Worm (Caenorhabditis elegans): ENCODE data around the gene F56D2.5.

Gene F56D2.5

DNA sequence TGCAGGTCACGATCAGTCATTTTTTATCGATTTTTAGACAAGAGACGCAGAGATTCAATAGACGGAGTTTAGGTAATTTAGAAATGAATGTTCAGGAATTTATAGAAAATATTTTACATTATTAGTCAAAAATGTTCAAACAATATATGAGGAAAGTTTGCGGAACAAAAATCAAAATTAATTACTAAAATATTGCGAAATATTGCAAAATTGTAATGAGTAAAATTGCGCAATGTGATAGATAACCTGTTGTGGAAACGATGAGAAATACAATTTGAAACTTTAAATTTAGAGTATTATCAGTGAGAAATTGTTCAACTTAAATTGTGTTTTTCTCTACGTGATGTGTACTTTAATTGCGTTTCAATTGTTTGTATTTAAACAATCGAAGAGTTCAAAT lies at the start of gene F56D2.5:
Gene F56D2.5, minus strand, starts transcription at position 371 of the 400 bp plus-strand sequence.
- TF ChIP-seq lin-26 (GFP tag; IDR thresholded peaks at IDR 0.05) (no peak), cebp-1 (GFP tag; IDR thresholded peaks at IDR 0.05) (peak; percentile 93), cebp-1 (tag; optimal IDR thresholded peaks at IDR 0.05) (peak; percentile 97)

DNA sequence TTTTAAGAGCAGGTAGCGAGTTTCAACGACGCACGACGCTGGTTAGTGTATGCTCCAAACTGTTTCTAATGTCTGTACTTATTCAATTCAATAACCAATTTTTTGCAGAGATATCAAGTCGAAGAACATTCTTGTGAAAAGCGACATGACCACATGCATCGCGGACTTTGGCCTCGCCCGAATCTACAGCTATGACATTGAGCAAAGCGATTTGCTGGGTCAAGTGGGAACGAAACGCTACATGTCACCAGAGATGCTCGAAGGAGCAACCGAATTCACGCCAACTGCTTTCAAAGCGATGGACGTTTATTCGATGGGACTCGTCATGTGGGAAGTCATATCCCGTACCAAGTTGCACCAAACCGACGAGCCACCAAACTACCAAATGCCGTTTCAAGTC lies 49.1 kb upstream of the F56D2.5 start:
- no peak for TF ChIP-seq Y53G8AR.9 (GFP tag; conservative IDR thresholded peaks at IDR 0.05)

DNA sequence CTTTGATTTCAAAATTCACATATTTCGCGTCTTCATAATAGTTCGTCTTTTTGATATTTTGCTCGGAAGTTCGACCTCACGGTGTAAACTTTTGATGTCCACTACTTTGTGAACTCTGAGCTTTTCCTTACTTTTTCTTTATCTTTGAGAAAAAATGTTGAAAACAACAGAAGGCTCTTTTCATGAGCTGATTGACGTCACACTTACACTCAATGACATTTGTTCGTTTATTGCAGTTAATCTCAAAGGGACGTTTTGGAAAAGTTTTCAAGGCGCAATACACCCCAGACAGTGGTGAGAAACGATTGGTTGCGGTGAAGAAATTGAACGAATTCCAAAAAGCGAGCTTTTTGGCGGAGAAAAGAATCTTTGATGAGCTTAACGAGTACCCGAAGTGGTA lies 48.0 kb upstream of the F56D2.5 start:
- TF ChIP-seq ceh-40 (GFP tag; IDR thresholded peaks at IDR 0.05) (no peak), nfya-2 (GFP tag; IDR thresholded peaks at IDR 0.05) (no peak), Y95B8A.8 (GFP tag; IDR thresholded peaks at IDR 0.05) (no peak), F57A8.1 (GFP tag; optimal IDR thresholded peaks at IDR 0.05) (no peak), T07F8.4 (tag; optimal IDR thresholded peaks at IDR 0.05) (no peak)

DNA sequence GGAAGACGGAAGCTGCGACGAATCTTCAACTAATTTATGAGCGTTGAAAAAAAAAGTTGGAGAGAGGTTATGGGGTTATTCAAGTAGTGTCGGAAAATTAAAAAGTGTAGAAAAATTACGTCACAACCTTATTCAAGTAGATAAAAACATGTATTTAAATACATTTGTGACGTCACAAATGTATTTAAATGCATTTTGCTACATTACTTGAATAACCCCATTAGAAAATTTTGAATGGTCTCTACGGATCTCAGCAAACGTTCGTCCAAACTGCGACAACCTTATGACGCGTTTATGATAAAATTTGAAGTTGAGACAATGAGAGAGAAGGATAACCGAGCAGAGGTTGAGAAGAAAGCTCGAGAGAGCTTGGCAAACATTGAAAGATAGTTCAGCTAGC lies 46.3 kb upstream of the F56D2.5 start:
- 0 out of 2 replicates have a peak, but pooled peaks have one; percentile 5 for TF ChIP-seq aptf-2 (GFP tag; conservative IDR thresholded peaks at IDR 0.05)

DNA sequence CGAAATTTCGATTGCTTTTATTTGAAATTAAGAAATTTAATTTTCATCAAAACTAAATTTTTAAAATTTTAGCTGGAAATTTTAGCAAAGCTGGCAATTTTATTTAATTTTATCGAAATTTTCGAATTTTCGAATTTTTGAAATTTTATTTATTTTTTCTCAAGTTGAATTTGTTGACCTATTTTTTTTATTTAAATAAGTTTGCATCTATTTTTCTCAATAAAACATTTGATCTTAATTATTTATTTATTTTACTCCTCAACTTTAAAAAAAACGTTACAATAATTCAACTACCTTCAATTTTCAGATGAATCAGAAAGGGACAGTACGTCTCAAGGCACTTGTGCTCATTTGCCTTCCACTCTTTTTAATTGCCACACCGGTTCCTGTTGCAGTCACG lies 43.6 kb upstream of the F56D2.5 start, which contains the start of gene daf-4:
Gene daf-4, plus strand, starts transcription at position 301 of the 400 bp plus-strand sequence.
- TF ChIP-seq F55B11.4 (tag; optimal IDR thresholded peaks at IDR 0.05; ENCODE audit: borderline replicate concordance, insufficient read depth) (no peak), F33H1.4 (GFP tag; IDR thresholded peaks at IDR 0.05) (no peak), madf-3 (GFP tag; IDR thresholded peaks at IDR 0.05) (no peak), cebp-2 (GFP tag; IDR thresholded peaks at IDR 0.05) (no peak), chd-7 (tag; optimal IDR thresholded peaks at IDR 0.05) (no peak), snpc-1.3 (tag; optimal IDR thresholded peaks at IDR 0.05; ENCODE audit: insufficient read depth) (no peak)

DNA sequence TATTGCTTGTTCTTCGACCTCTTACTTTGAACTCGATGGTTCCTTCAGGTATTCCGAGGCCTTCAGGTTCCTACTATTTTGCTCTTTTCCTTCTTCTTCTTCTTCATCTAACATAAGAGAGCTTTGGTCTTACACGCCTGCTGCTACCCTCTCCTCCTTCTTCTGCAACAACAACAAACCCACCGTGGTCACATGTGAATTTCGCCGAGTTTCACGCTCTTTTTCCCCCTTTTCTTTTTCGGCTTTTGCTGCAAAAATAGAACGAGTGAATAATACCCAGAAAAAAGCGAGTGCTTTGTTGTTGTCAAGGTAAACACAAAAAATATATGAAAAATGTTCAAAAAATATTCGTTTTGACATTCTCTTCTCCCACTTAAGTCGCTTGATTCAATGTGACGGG lies 42.2 kb upstream of the F56D2.5 start:
- TF ChIP-seq zfh-2 (GFP tag; conservative IDR thresholded peaks at IDR 0.05) (0 out of 2 replicates have a peak, but pooled peaks have one; percentile 33), ceh-91 (GFP tag; IDR thresholded peaks at IDR 0.05) (no peak)

DNA sequence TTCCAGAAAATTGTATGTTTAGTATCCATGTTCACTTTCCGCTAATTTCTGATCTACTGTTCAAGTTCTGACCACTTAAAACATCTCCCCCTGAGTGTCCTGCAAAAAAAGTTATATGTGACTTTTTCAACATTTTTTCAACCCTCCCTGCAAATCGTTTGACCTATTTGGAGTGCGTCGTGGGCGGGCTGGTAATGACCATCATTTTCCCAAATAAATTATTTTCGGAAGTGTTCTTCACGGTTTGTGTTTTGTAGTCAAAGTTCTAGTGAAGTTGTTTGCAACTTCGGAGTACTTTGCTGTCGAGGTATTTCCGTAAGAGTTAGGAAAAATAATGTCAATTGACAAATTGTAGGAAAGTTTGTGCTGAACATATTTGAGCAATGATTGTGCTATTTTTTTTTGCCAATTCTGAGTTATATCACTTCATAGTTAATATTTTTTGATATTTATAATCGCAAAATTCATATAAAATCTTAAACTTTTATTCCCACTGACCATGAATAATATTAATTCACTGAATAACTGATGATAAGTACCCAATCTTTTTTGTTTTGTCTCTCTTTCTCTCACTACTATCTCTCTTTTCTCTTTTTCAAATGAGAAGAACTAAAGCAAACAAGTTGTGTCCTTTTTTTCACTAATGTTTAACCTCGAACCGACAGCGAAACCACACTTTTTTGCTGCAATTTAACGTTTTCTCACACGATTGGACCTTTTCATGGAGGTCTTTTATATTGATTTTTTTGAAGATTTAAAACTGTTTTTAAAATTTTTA lies 41.2 kb upstream of the F56D2.5 start:
- TF ChIP-seq ceh-27 (GFP tag; optimal IDR thresholded peaks at IDR 0.05) (no peak), sea-2 (GFP tag; IDR thresholded peaks at IDR 0.05) (no peak), B0336.3 (GFP tag; IDR thresholded peaks at IDR 0.05) (no peak), sdz-38 (tag; optimal IDR thresholded peaks at IDR 0.05) (no peak)

DNA sequence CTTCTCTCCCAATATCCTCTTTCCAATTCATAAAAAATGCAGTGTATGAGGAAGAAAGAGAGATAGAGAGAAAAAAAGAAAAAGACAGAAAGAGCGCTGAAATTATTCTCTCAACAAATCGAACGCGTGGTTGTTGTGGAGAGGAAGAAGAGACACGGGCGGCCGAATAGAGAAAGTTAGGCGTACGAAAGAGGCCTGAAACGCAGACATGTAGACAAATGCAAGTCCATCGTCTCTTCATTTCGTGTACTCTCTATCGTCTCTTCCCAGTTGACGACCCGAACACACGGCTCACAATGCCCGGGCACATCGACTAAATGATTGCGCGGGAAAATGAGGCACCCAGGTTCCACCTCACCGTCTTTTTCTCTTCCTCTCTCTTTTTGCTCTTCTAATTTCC lies 40.0 kb upstream of the F56D2.5 start:
- TF ChIP-seq K12H6.12 (tag; optimal IDR thresholded peaks at IDR 0.05): peak; percentile 76
- peak; percentile 75 for TF ChIP-seq madf-6 (GFP tag; IDR thresholded peaks at IDR 0.05)
- peak; percentile 96 for TF ChIP-seq nhr-80 (tag; optimal IDR thresholded peaks at IDR 0.05)
- no peak for TF ChIP-seq F39B2.1 (GFP tag; IDR thresholded peaks at IDR 0.05)
- TF ChIP-seq ztf-26 (tag; optimal IDR thresholded peaks at IDR 0.05): no peak
- peak; percentile 30 for TF ChIP-seq ets-4 (GFP tag; optimal IDR thresholded peaks at IDR 0.05)
- TF ChIP-seq snpc-1.3 (tag; optimal IDR thresholded peaks at IDR 0.05; ENCODE audit: insufficient read depth): no peak
- TF ChIP-seq dox-1 (GFP tag; IDR thresholded peaks at IDR 0.05): peak; percentile 81
- peak; percentile 86 for TF ChIP-seq zfh-2 (GFP tag; conservative IDR thresholded peaks at IDR 0.05)
- peak; percentile 8; the same call in 1 of the 2 replicates for TF ChIP-seq D2030.7 (GFP tag; IDR thresholded peaks at IDR 0.05)
- TF ChIP-seq C17E4.6 (GFP tag; IDR thresholded peaks at IDR 0.05): peak; percentile 22; the same call in 1 of the 2 replicates
- peak; percentile 40; the same call in 1 of the 2 replicates for TF ChIP-seq B0336.3 (GFP tag; IDR thresholded peaks at IDR 0.05)
- TF ChIP-seq snpc-3.4 (tag; optimal IDR thresholded peaks at IDR 0.05): no peak
- TF ChIP-seq C06A6.2 (GFP tag; conservative IDR thresholded peaks at IDR 0.05): 0 out of 2 replicates have a peak, but pooled peaks have one; percentile 27
- TF ChIP-seq cebp-1 (GFP tag; IDR thresholded peaks at IDR 0.05): no peak
- peak; percentile 71 for TF ChIP-seq cebp-1 (tag; optimal IDR thresholded peaks at IDR 0.05)
- TF ChIP-seq die-1 (tag; optimal IDR thresholded peaks at IDR 0.05): peak; percentile 29
- peak; percentile 26 for TF ChIP-seq somi-1 (GFP tag; optimal IDR thresholded peaks at IDR 0.05)

Measured in whole organism, young adult.